Fruit fly (Drosophila melanogaster) whole organism, embryonic: Measurements from ENCODE around the gene Indy.

Experiments
- CG10979 ChIP-seq: fragments of 200-800 bp; sonication (Bioruptor generic); optimal IDR thresholded peaks from 2 replicates; lab custom pipeline; 2018; ENCODE audit warnings: missing biosample characterization, mild to moderate bottlenecking, missing genetic modification characterization, moderate library complexity
- CG11695 ChIP-seq: fragments of 200-800 bp; sonication (Bioruptor generic); IDR thresholded peaks from 3 replicates; pipeline ENCODE4 v1.3.6; 2022; ENCODE audit warnings: missing biosample characterization, missing genetic modification characterization
- CG16813 ChIP-seq: fragments of 200-800 bp; sonication (Bioruptor generic); IDR thresholded peaks from 3 replicates; pipeline ENCODE4 v1.3.6; 2022; ENCODE audit warnings: missing biosample characterization, missing genetic modification characterization; ENCODE audit not compliant: partially characterized antibody
- CG17361 ChIP-seq: fragments of 200-800 bp; sonication (Bioruptor generic); IDR thresholded peaks from 3 replicates; pipeline ENCODE4 v1.3.6; 2022; ENCODE audit warnings: missing biosample characterization, missing genetic modification characterization
- CG17385 ChIP-seq: fragments of 200-800 bp; sonication (Bioruptor generic); optimal IDR thresholded peaks from 3 replicates; lab custom pipeline; 2018; ENCODE audit warnings: missing biosample characterization, mild to moderate bottlenecking, missing genetic modification characterization
- CG31224 ChIP-seq: fragments of 200-800 bp; sonication (Bioruptor generic); IDR thresholded peaks from 2 replicates; pipeline ENCODE4 v1.3.6; 2022; ENCODE audit warnings: missing biosample characterization, missing genetic modification characterization
- CG34224 ChIP-seq: fragments of 200-800 bp; sonication (Bioruptor generic); IDR thresholded peaks from 3 replicates; pipeline ENCODE4 v1.3.6; 2022; ENCODE audit warnings: missing biosample characterization, missing genetic modification characterization; ENCODE audit not compliant: partially characterized antibody
- CG3847 ChIP-seq: fragments of 200-800 bp; sonication (Bioruptor generic); IDR thresholded peaks from 2 replicates; pipeline ENCODE4 v1.3.6; 2022; ENCODE audit warnings: missing biosample characterization, missing genetic modification characterization
- CG4360 ChIP-seq: fragments of 200-800 bp; sonication (Bioruptor generic); IDR thresholded peaks from 2 replicates; pipeline ENCODE4 v1.3.6; 2022; ENCODE audit warnings: missing biosample characterization, missing genetic modification characterization
- CG7556 ChIP-seq: fragments of 200-800 bp; sonication (Bioruptor generic); optimal IDR thresholded peaks from 2 replicates; lab custom pipeline; 2017; ENCODE audit warnings: missing biosample characterization, mild to moderate bottlenecking, missing genetic modification characterization
- CG7928 ChIP-seq: fragments of 200-800 bp; sonication (Bioruptor generic); optimal IDR thresholded peaks from 2 replicates; lab custom pipeline; 2017; ENCODE audit warnings: missing biosample characterization, mild to moderate bottlenecking, missing genetic modification characterization
- CG8765 ChIP-seq: fragments of 200-800 bp; sonication (Bioruptor generic); IDR thresholded peaks from 2 replicates; pipeline ENCODE4 v1.3.6; 2022; ENCODE audit warnings: missing biosample characterization, missing genetic modification characterization
- CG8944 ChIP-seq: fragments of 200-800 bp; sonication (Bioruptor generic); optimal IDR thresholded peaks from 3 replicates; lab custom pipeline; 2016; ENCODE audit warnings: missing biosample characterization, missing genetic modification characterization
- CG9797 ChIP-seq: fragments of 200-800 bp; sonication (Bioruptor generic); optimal IDR thresholded peaks from 3 replicates; lab custom pipeline; 2018; ENCODE audit warnings: missing biosample characterization, mild to moderate bottlenecking, missing genetic modification characterization
- CG9932 ChIP-seq: fragments of 200-800 bp; sonication (Bioruptor generic); IDR thresholded peaks from 2 replicates; pipeline ENCODE4 v1.3.6; 2022; ENCODE audit warnings: missing biosample characterization, missing genetic modification characterization
- Dad ChIP-seq: fragments of 200-800 bp; sonication (Bioruptor generic); optimal IDR thresholded peaks from 3 replicates; lab custom pipeline; 2016; ENCODE audit warnings: missing biosample characterization, missing genetic modification characterization
- Dek ChIP-seq: fragments of 200-800 bp; sonication (Bioruptor generic); optimal IDR thresholded peaks from 3 replicates; lab custom pipeline; 2019; ENCODE audit warnings: missing biosample characterization, mild to moderate bottlenecking, missing genetic modification characterization, moderate library complexity
- Dref ChIP-seq: fragments of 200-800 bp; sonication (Bioruptor generic); IDR thresholded peaks from 2 replicates; pipeline ENCODE4 v1.3.6; 2022; ENCODE audit warnings: missing biosample characterization, missing genetic modification characterization
- E2f2 ChIP-seq: fragments of 200-800 bp; sonication (Bioruptor generic); IDR thresholded peaks from 2 replicates; pipeline ENCODE4 v1.3.6; 2022; ENCODE audit warnings: missing biosample characterization, missing genetic modification characterization
- HLH4C ChIP-seq: fragments of 200-800 bp; sonication (Bioruptor generic); IDR thresholded peaks from 3 replicates; pipeline ENCODE4 v1.3.6; 2022; ENCODE audit warnings: missing biosample characterization, missing genetic modification characterization; ENCODE audit not compliant: partially characterized antibody
- Hmx ChIP-seq: fragments of 200-800 bp; sonication (Bioruptor generic); optimal IDR thresholded peaks from 2 replicates; lab custom pipeline; 2016; ENCODE audit warnings: missing biosample characterization, missing genetic modification characterization
- Hr3 ChIP-seq: fragments of 200-800 bp; sonication (Bioruptor generic); optimal IDR thresholded peaks from 3 replicates; lab custom pipeline; 2016; ENCODE audit warnings: missing biosample characterization, missing genetic modification characterization
- Jarid2 ChIP-seq: fragments of 200-800 bp; sonication (Bioruptor generic); optimal IDR thresholded peaks from 3 replicates; lab custom pipeline; 2017; ENCODE audit warnings: mild to moderate bottlenecking, missing biosample characterization, missing genetic modification reagents, missing genetic modification characterization
- MBD-R2 ChIP-seq: fragments of 200-800 bp; sonication (Bioruptor generic); IDR thresholded peaks from 2 replicates; pipeline ENCODE4 v1.3.6; 2022; ENCODE audit warnings: missing biosample characterization, missing genetic modification characterization
- Med ChIP-seq: fragments of 200-800 bp; sonication (Bioruptor generic); peaks from one replicate; lab custom pipeline; 2016; ENCODE audit warnings: missing biosample characterization, missing genetic modification characterization, mild to moderate bottlenecking, inconsistent platforms, moderate library complexity
- NFAT ChIP-seq: fragments of 200-800 bp; sonication (Bioruptor generic); IDR thresholded peaks from 2 replicates; pipeline ENCODE4 v1.3.6; 2022; ENCODE audit warnings: missing biosample characterization, missing genetic modification characterization
- Vsx1 ChIP-seq: fragments of 200-800 bp; sonication (Bioruptor generic); optimal IDR thresholded peaks from 2 replicates; lab custom pipeline; 2017; ENCODE audit warnings: missing biosample characterization, mild to moderate bottlenecking, missing genetic modification characterization, missing genetic modification reagents
- ab ChIP-seq: fragments of 200-800 bp; sonication (Bioruptor generic); optimal IDR thresholded peaks from 2 replicates; lab custom pipeline; 2016; ENCODE audit warnings: missing biosample characterization, missing genetic modification characterization
- amos ChIP-seq: fragments of 200-800 bp; sonication (Bioruptor generic); IDR thresholded peaks from 2 replicates; pipeline ENCODE4 v1.3.6; 2022; ENCODE audit warnings: missing biosample characterization, missing genetic modification characterization; ENCODE audit not compliant: partially characterized antibody
- ato ChIP-seq: fragments of 200-800 bp; sonication (Bioruptor generic); IDR thresholded peaks from 2 replicates; pipeline ENCODE4 v1.3.6; 2022; ENCODE audit warnings: missing biosample characterization, missing genetic modification characterization; ENCODE audit not compliant: partially characterized antibody
- bowl ChIP-seq: fragments of 200-800 bp; sonication (Bioruptor generic); IDR thresholded peaks from 2 replicates; pipeline ENCODE4 v1.3.6; 2022; ENCODE audit warnings: missing biosample characterization, missing genetic modification characterization
- emc ChIP-seq: fragments of 200-800 bp; sonication (Bioruptor generic); optimal IDR thresholded peaks from 2 replicates; lab custom pipeline; 2016; ENCODE audit warnings: missing biosample characterization, missing genetic modification characterization
- eyg ChIP-seq: fragments of 200-800 bp; sonication (Bioruptor generic); optimal IDR thresholded peaks from 3 replicates; lab custom pipeline; 2016; ENCODE audit warnings: missing biosample characterization, missing genetic modification characterization
- hbn ChIP-seq: fragments of 200-800 bp; sonication (Bioruptor generic); IDR thresholded peaks from 2 replicates; pipeline ENCODE4 v1.3.6; 2022; ENCODE audit warnings: missing biosample characterization, missing genetic modification characterization; ENCODE audit not compliant: partially characterized antibody
- hkb ChIP-seq, 2 experiments: fragments of 200-800 bp in 1 of 2; fragments of >200 bp in 1 of 2; sonication (Bioruptor generic) in 1 of 2; IDR thresholded peaks in 1 of 2; optimal IDR thresholded peaks in 1 of 2; 2 replicates each; pipeline versions ENCODE4 v1.3.6 to Lab custom; 2017 to 2022; ENCODE audit warnings: missing biosample characterization in 1 of 2, missing genetic modification characterization in 1 of 2
- inv ChIP-seq: fragments of 200-800 bp; sonication (Bioruptor generic); IDR thresholded peaks from 2 replicates; pipeline ENCODE4 v1.3.6; 2022; ENCODE audit warnings: missing biosample characterization, missing genetic modification characterization; ENCODE audit not compliant: partially characterized antibody
- mld ChIP-seq: fragments of 200-800 bp; sonication (Bioruptor generic); IDR thresholded peaks from 3 replicates; pipeline ENCODE4 v1.3.6; 2022; ENCODE audit warnings: missing biosample characterization, missing genetic modification characterization; ENCODE audit not compliant: partially characterized antibody
- nerfin-2 ChIP-seq: fragments of 200-800 bp; sonication (Bioruptor generic); IDR thresholded peaks from 2 replicates; pipeline ENCODE4 v1.3.6; 2022; ENCODE audit warnings: missing biosample characterization, missing genetic modification characterization; ENCODE audit not compliant: partially characterized antibody
- nmo ChIP-seq: fragments of 200-800 bp; sonication (Bioruptor generic); optimal IDR thresholded peaks from 2 replicates; lab custom pipeline; 2018; ENCODE audit warnings: missing biosample characterization, mild to moderate bottlenecking, missing genetic modification characterization, moderate library complexity
- nom ChIP-seq: fragments of 200-800 bp; sonication (Bioruptor generic); optimal IDR thresholded peaks from 2 replicates; lab custom pipeline; 2017; ENCODE audit warnings: missing biosample characterization, missing genetic modification characterization, mild to moderate bottlenecking, moderate library complexity, missing genetic modification reagents
- pfk ChIP-seq: fragments of 200-800 bp; sonication (Bioruptor generic); optimal IDR thresholded peaks from 2 replicates; lab custom pipeline; 2018; ENCODE audit warnings: missing biosample characterization, mild to moderate bottlenecking, missing genetic modification characterization, moderate library complexity
- row ChIP-seq: fragments of 200-800 bp; sonication (Bioruptor generic); IDR thresholded peaks from 3 replicates; pipeline ENCODE4 v1.3.6; 2022; ENCODE audit warnings: missing biosample characterization, missing genetic modification characterization
- slou ChIP-seq: fragments of 200-800 bp; sonication (Bioruptor generic); optimal IDR thresholded peaks from 3 replicates; lab custom pipeline; 2016; ENCODE audit warnings: missing biosample characterization, missing genetic modification characterization
- ssp ChIP-seq: fragments of 200-800 bp; sonication (Bioruptor generic); IDR thresholded peaks from 2 replicates; pipeline ENCODE4 v1.3.6; 2022; ENCODE audit warnings: missing biosample characterization, missing genetic modification characterization
- stwl ChIP-seq: fragments of 200-800 bp; sonication (Bioruptor generic); optimal IDR thresholded peaks from 3 replicates; lab custom pipeline; 2018; ENCODE audit warnings: missing biosample characterization, mild to moderate bottlenecking, missing genetic modification characterization, moderate library complexity
- tup ChIP-seq: fragments of 200-800 bp; sonication (Bioruptor generic); optimal IDR thresholded peaks from 2 replicates; lab custom pipeline; 2016; ENCODE audit warnings: missing biosample characterization, mild to moderate bottlenecking, missing genetic modification characterization, moderate library complexity
- wek ChIP-seq: fragments of 200-800 bp; sonication (Bioruptor generic); optimal IDR thresholded peaks from 3 replicates; lab custom pipeline; 2018; ENCODE audit warnings: missing biosample characterization, mild to moderate bottlenecking, missing genetic modification characterization, moderate library complexity

Indy gene

DNA sequence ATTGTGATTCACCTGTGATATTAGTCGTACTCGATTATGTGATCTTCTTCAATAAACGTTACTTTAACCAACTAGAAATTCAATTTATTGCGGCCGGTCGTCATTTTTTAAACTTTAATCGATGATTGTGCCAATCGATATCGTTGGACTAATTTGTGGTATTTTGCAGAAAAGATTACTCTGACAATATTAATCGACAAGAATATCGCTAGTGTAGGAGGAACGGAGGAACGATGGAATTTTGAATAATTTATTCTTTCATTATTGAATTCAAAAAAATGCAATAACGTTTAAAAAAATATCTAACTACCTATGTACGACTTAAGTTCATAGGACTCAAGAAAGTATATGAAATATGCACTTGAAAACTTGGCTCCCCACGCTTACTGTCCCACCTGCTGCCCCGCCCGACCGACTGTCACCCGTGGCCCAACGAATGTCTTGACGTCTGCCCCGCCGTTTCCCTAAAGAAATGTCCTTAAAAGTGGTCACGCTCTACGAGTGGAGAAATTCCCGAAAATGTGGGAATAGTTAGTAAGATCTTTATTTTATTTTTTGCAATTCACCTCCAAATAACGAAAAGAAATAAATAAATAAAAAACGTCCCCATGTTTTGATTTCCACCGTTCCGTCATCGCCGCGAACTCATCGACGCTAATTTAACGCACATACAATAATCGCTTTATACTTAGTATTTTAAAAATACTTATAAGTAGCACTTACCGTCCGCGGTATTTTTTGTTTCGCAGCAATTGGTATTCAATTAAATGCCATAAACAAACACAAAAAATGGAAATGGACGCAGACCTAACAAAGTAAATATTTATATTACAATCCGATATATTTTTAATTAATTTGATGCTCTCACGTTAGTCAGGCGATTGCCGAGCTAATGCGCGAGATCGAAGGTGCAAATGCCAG, 19.6 kb upstream of the Indy start, which contains the start of gene CG14074 (continued):
- TF ChIP-seq NFAT (GFP tag; lab: Robert Waterston, UW) (no peak), CG4360 (GFP tag; lab: Robert Waterston, UW) (no peak), MBD-R2 (GFP tag; lab: Robert Waterston, UW) (peak; percentile 56), CG7556 (GFP tag; lab: Kevin White, UChicago) (no peak), ato (GFP tag; lab: Robert Waterston, UW) (peak; percentile 69; the same call in 1 of the 2 replicates), Med (GFP tag; lab: Kevin White, UChicago) (peak; percentile 26), CG17361 (GFP tag; lab: Robert Waterston, UW) (0 out of 3 replicates have a peak, but pooled peaks have one; percentile 36), Dek (tag; lab: Kevin White, UChicago) (no peak), HLH4C (GFP tag; lab: Robert Waterston, UW) (peak; percentile 59; the same call in 2 of the 3 replicates), Dref (peak; percentile 76), hkb (optimal IDR thresholded peaks at IDR 0.05; lab: Kevin White, UChicago) (no peak), hkb (GFP tag; IDR thresholded peaks at IDR 0.05; lab: Robert Waterston, UW) (0 out of 2 replicates have a peak, but pooled peaks have one; percentile 21), CG8944 (GFP tag; lab: Kevin White, UChicago) (no peak), E2f2 (GFP tag; lab: Robert Waterston, UW) (peak; percentile 84), wek (peak; percentile 73), CG10979 (tag; lab: Kevin White, UChicago) (no peak), Vsx1 (GFP tag; lab: Kevin White, UChicago) (peak; percentile 2), Jarid2 (no peak), mld (GFP tag; lab: Robert Waterston, UW) (no peak), Hmx (GFP tag; lab: Kevin White, UChicago) (no peak), Dad (no peak), bowl (no peak), emc (GFP tag; lab: Kevin White, UChicago) (no peak), nmo (GFP tag; lab: Kevin White, UChicago) (no peak), stwl (tag; lab: Kevin White, UChicago) (peak; percentile 48), nerfin-2 (GFP tag; lab: Robert Waterston, UW) (peak; percentile 64), inv (GFP tag; lab: Robert Waterston, UW) (peak; percentile 57), CG34224 (GFP tag; lab: Robert Waterston, UW) (peak; percentile 59), eyg (no peak), CG31224 (GFP tag; lab: Robert Waterston, UW) (no peak), CG8765 (GFP tag; lab: Robert Waterston, UW) (no peak), row (GFP tag; lab: Robert Waterston, UW) (peak; percentile 45; the same call in 2 of the 3 replicates), CG3847 (GFP tag; lab: Robert Waterston, UW) (no peak), CG11695 (no peak), pfk (GFP tag; lab: Kevin White, UChicago) (peak; percentile 90), CG17385 (no peak), Hr3 (no peak), CG16813 (GFP tag; lab: Robert Waterston, UW) (peak; percentile 72), CG9797 (GFP tag; lab: Kevin White, UChicago) (peak; percentile 18), amos (GFP tag; lab: Robert Waterston, UW) (peak; percentile 81), CG9932 (GFP tag; lab: Robert Waterston, UW) (no peak), nom (GFP tag; lab: Kevin White, UChicago) (no peak), hbn (peak; percentile 39; the same call in 1 of the 2 replicates), slou (GFP tag; lab: Kevin White, UChicago) (no peak), CG7928 (GFP tag; lab: Kevin White, UChicago) (no peak), ab (no peak), ssp (GFP tag; lab: Robert Waterston, UW) (no peak), tup (GFP tag; lab: Kevin White, UChicago) (no peak)
